Worm (Caenorhabditis elegans) whole organism, L1 larva: ENCODE results near the gene C14C6.2.

ENCODE experiments used
- C34B4.2 ChIP-seq: sonication (generic microtip); optimal IDR thresholded peaks from 2 replicates; lab custom pipeline; 2017; ENCODE audit warnings: mild to moderate bottlenecking, missing genetic modification characterization, missing compliant biosample characterization
- aha-1 ChIP-seq: fragments of 150-350 bp; optimal IDR thresholded peaks from 2 replicates; lab custom pipeline; 2014; ENCODE audit warnings: missing biosample characterization, missing genetic modification characterization
- aly-2 ChIP-seq: fragments of 150-350 bp; optimal IDR thresholded peaks from 2 replicates; lab custom pipeline; 2014; ENCODE audit warnings: missing biosample characterization, missing genetic modification characterization
- blmp-1 ChIP-seq: fragments of 150-350 bp; optimal IDR thresholded peaks from 2 replicates; lab custom pipeline; 2014; ENCODE audit warnings: missing biosample characterization, missing genetic modification characterization
- ceh-63 ChIP-seq: fragments of 200-800 bp; sonication (Bioruptor generic); optimal IDR thresholded peaks from 2 replicates; lab custom pipeline; 2018; ENCODE audit warnings: mild to moderate bottlenecking, missing genetic modification characterization, missing compliant biosample characterization
- dsc-1 ChIP-seq: sonication (generic microtip); optimal IDR thresholded peaks from 2 replicates; lab custom pipeline; 2016; ENCODE audit warnings: mild to moderate bottlenecking, missing genetic modification characterization, missing compliant biosample characterization
- efl-1 ChIP-seq, 4 experiments: fragments of 150-350 bp; optimal IDR thresholded peaks in 3 of 4; peaks in 1 of 4; 1 replicate in 1 of 4; 2 replicates in 3 of 4; lab custom pipeline; 2014; ENCODE audit warnings: missing biosample characterization in 2 of 4, missing genetic modification characterization in 2 of 4, missing genetic modification reagents in 2 of 4
- egl-13 ChIP-seq: sonication (generic microtip); optimal IDR thresholded peaks from 2 replicates; lab custom pipeline; 2016; ENCODE audit warnings: missing genotype, missing genetic modification reagents, missing genetic modification characterization, missing compliant biosample characterization
- fkh-10 ChIP-seq: sonication (generic microtip); optimal IDR thresholded peaks from 2 replicates; lab custom pipeline; 2017; ENCODE audit warnings: missing biosample characterization, missing genetic modification reagents, missing genetic modification characterization
- hlh-4 ChIP-seq: sonication (generic microtip); optimal IDR thresholded peaks from 2 replicates; lab custom pipeline; 2016; ENCODE audit warnings: mild to moderate bottlenecking, missing genetic modification characterization, missing compliant biosample characterization
- hpl-2 ChIP-seq: fragments of 150-350 bp; optimal IDR thresholded peaks from 2 replicates; lab custom pipeline; 2014; ENCODE audit warnings: missing biosample characterization, missing genetic modification reagents, missing genetic modification characterization
- isw-1 ChIP-seq: fragments of 200-800 bp; sonication (Bioruptor generic); IDR thresholded peaks from 2 replicates; pipeline ENCODE4 v1.3.6; 2022; ENCODE audit warnings: missing genetic modification characterization, missing compliant biosample characterization
- jun-1 ChIP-seq: fragments of 150-350 bp; optimal IDR thresholded peaks from 2 replicates; lab custom pipeline; 2014; ENCODE audit warnings: missing biosample characterization, missing genetic modification reagents, missing genetic modification characterization
- lin-13 ChIP-seq: fragments of 150-350 bp; optimal IDR thresholded peaks from 2 replicates; lab custom pipeline; 2014; ENCODE audit warnings: missing biosample characterization, missing genetic modification reagents, missing genetic modification characterization
- lin-15B ChIP-seq: fragments of 150-350 bp; sonication (generic microtip); optimal IDR thresholded peaks from 3 replicates; lab custom pipeline; 2014; ENCODE audit warnings: missing biosample characterization, missing genetic modification characterization
- lin-39 ChIP-seq: fragments of 150-350 bp; optimal IDR thresholded peaks from 2 replicates; lab custom pipeline; 2014; ENCODE audit warnings: missing biosample characterization, missing genetic modification reagents, missing genetic modification characterization
- lir-3 ChIP-seq: sonication (generic microtip); optimal IDR thresholded peaks from 2 replicates; lab custom pipeline; 2016; ENCODE audit warnings: mild to moderate bottlenecking, missing genetic modification characterization, moderate library complexity, missing compliant biosample characterization; ENCODE audit not compliant: poor library complexity
- lsy-2 ChIP-seq, 2 experiments: fragments of 150-350 bp; optimal IDR thresholded peaks; 2 replicates each; lab custom pipeline; 2014; ENCODE audit warnings: missing biosample characterization in 2 of 2, missing genetic modification characterization in 2 of 2
- mab-9 ChIP-seq: fragments of 200-800 bp; sonication (Bioruptor generic); IDR thresholded peaks from 2 replicates; pipeline ENCODE4 v1.3.6; 2022; ENCODE audit warnings: missing genetic modification reagents, missing genetic modification characterization, missing compliant biosample characterization
- mdl-1 ChIP-seq, 2 experiments: fragments of 150-350 bp; optimal IDR thresholded peaks; 2 replicates each; lab custom pipeline; 2014 to 2017; ENCODE audit warnings: missing biosample characterization in 2 of 2, missing genetic modification characterization in 2 of 2, inconsistent platforms in 1 of 2
- mef-2 ChIP-seq: fragments of 150-350 bp; optimal IDR thresholded peaks from 2 replicates; lab custom pipeline; 2014; ENCODE audit warnings: missing biosample characterization, missing genetic modification characterization
- mep-1 ChIP-seq: fragments of 150-350 bp; optimal IDR thresholded peaks from 2 replicates; lab custom pipeline; 2014; ENCODE audit warnings: missing biosample characterization, missing genetic modification characterization
- nhr-11 ChIP-seq: fragments of 150-350 bp; optimal IDR thresholded peaks from 2 replicates; lab custom pipeline; 2014; ENCODE audit warnings: missing biosample characterization, missing genetic modification characterization
- nhr-19 ChIP-seq: fragments of 200-800 bp; sonication (Bioruptor generic); conservative IDR thresholded peaks from 2 replicates; pipeline ENCODE4 v1.3.6; 2022; ENCODE audit warnings: missing genetic modification characterization, missing compliant biosample characterization
- nhr-20 ChIP-seq: sonication (generic microtip); optimal IDR thresholded peaks from 2 replicates; lab custom pipeline; 2016; ENCODE audit warnings: mild to moderate bottlenecking, missing genetic modification characterization, missing compliant biosample characterization
- nhr-71 ChIP-seq: sonication (generic microtip); optimal IDR thresholded peaks from 2 replicates; lab custom pipeline; 2016; ENCODE audit warnings: mild to moderate bottlenecking, missing genetic modification characterization, moderate library complexity, missing compliant biosample characterization
- nhr-77 ChIP-seq: fragments of 150-350 bp; optimal IDR thresholded peaks from 2 replicates; lab custom pipeline; 2014; ENCODE audit warnings: missing biosample characterization, missing genetic modification characterization
- nhr-84 ChIP-seq: sonication (generic microtip); optimal IDR thresholded peaks from 2 replicates; lab custom pipeline; 2017; ENCODE audit warnings: missing biosample characterization, missing genetic modification characterization
- nhr-85 ChIP-seq: sonication (generic microtip); peaks from one replicate; lab custom pipeline; 2016; ENCODE audit warnings: missing genetic modification characterization, inconsistent platforms, missing compliant biosample characterization
- pax-3 ChIP-seq: fragments of 200-800 bp; sonication (Bioruptor generic); optimal IDR thresholded peaks from 2 replicates; lab custom pipeline; 2018; ENCODE audit warnings: mild to moderate bottlenecking, missing genetic modification characterization, moderate library complexity, missing compliant biosample characterization
- rnt-1 ChIP-seq: sonication (generic microtip); optimal IDR thresholded peaks from 2 replicates; lab custom pipeline; 2016; ENCODE audit warnings: mild to moderate bottlenecking, missing genetic modification characterization, moderate library complexity, missing compliant biosample characterization
- sox-4 ChIP-seq: sonication (generic microtip); optimal IDR thresholded peaks from 2 replicates; lab custom pipeline; 2016; ENCODE audit warnings: missing genetic modification characterization, missing compliant biosample characterization
- sptf-1 ChIP-seq: fragments of 150-350 bp; optimal IDR thresholded peaks from 2 replicates; lab custom pipeline; 2014; ENCODE audit warnings: missing biosample characterization, missing genetic modification characterization
- sup-37 ChIP-seq: fragments of 200-800 bp; sonication (Bioruptor generic); optimal IDR thresholded peaks from 2 replicates; lab custom pipeline; 2018; ENCODE audit warnings: mild to moderate bottlenecking, missing genetic modification characterization, missing compliant biosample characterization
- swsn-7 ChIP-seq: sonication (generic microtip); optimal IDR thresholded peaks from 2 replicates; lab custom pipeline; 2016; ENCODE audit warnings: missing genetic modification characterization, missing compliant biosample characterization
- tbx-2 ChIP-seq: sonication (generic microtip); optimal IDR thresholded peaks from 2 replicates; lab custom pipeline; 2016; ENCODE audit warnings: missing genetic modification characterization, missing compliant biosample characterization
- tlp-1 ChIP-seq: fragments of 150-350 bp; optimal IDR thresholded peaks from 2 replicates; lab custom pipeline; 2014; ENCODE audit warnings: missing biosample characterization, missing genetic modification characterization
- unc-30 ChIP-seq: sonication (generic microtip); optimal IDR thresholded peaks from 2 replicates; lab custom pipeline; 2017; ENCODE audit warnings: missing biosample characterization, missing genetic modification characterization
- unc-98 ChIP-seq: fragments of 200-800 bp; sonication (Bioruptor generic); IDR thresholded peaks from 2 replicates; pipeline ENCODE4 v1.3.6; 2022; ENCODE audit warnings: missing genetic modification characterization, missing compliant biosample characterization
- ztf-11 ChIP-seq, 2 experiments: sonication (generic microtip); optimal IDR thresholded peaks; 2 replicates each; lab custom pipeline; 2016 to 2017; ENCODE audit warnings: missing genetic modification characterization in 2 of 2, missing biosample characterization in 1 of 2, missing compliant biosample characterization in 1 of 2

C14C6.2 gene

ce11 chrV:590182-590581, 27.2 kb downstream of the C14C6.2 start, which contains the start of gene ZK488.6:
Gene ZK488.6 (plus strand): TSS chrV:590482.
- TF ChIP-seq lir-3 (tag; lab: Kevin White, UChicago) (no peak), unc-98 (0 out of 2 replicates have a peak, but pooled peaks have one; percentile 22), lin-13 (GFP tag; lab: Kevin White, UChicago) (no peak), sox-4 (tag; lab: Kevin White, UChicago) (no peak)

- no peak for TF ChIP-seq sptf-1 (tag; lab: Kevin White, UChicago)
- TF ChIP-seq fkh-10 (GFP tag; lab: Kevin White, UChicago): no peak
These were observed 30.0 kb downstream of the C14C6.2 start, which contains the start of gene ZK488.5 for ce11 chrV:592959-593358. Gene ZK488.5 (plus strand): TSS chrV:593259.

ce11 chrV:596923-597322, 34.0 kb downstream of the C14C6.2 start:
- TF ChIP-seq isw-1 (GFP tag; lab: Robert Waterston, UW): no peak
- TF ChIP-seq blmp-1 (tag; lab: Kevin White, UChicago): peak; percentile 9
- peak; percentile 15 for TF ChIP-seq rnt-1 (tag; lab: Kevin White, UChicago)
- TF ChIP-seq hlh-4 (tag; lab: Kevin White, UChicago): no peak
- TF ChIP-seq aha-1: no peak
- TF ChIP-seq jun-1 (tag; lab: Kevin White, UChicago): no peak
- TF ChIP-seq lsy-2 (tag; optimal IDR thresholded peaks at IDR 0.05; lab: Kevin White, UChicago): no peak
- TF ChIP-seq, all 84 proteins: peak for 2

- no peak for TF ChIP-seq dsc-1 (tag; lab: Kevin White, UChicago)
- TF ChIP-seq nhr-85: peak; percentile 73
- no peak for TF ChIP-seq efl-1 (optimal IDR thresholded peaks at IDR 0.05; lab: Kevin White, UChicago)
- TF ChIP-seq efl-1 (GFP tag; optimal IDR thresholded peaks at IDR 0.05 in 1 of 2; lab: Kevin White, UChicago): peak in 1 of 2 experiments; percentile 45
- TF ChIP-seq, all 84 proteins: peak for 2
These were observed 34.9 kb downstream of the C14C6.2 start for ce11 chrV:597823-598222.

ce11 chrV:598626-599025, 35.7 kb downstream of the C14C6.2 start:
- TF ChIP-seq lin-13 (GFP tag; lab: Kevin White, UChicago): no peak
- no peak for TF ChIP-seq nhr-20 (tag; lab: Kevin White, UChicago)
- TF ChIP-seq swsn-7: no peak
- TF ChIP-seq mab-9 (GFP tag; lab: Robert Waterston, UW): no peak
- TF ChIP-seq pax-3 (tag; lab: Kevin White, UChicago): no peak
- TF ChIP-seq unc-30 (tag; lab: Kevin White, UChicago): no peak
- TF ChIP-seq mdl-1 (tag; optimal IDR thresholded peaks at IDR 0.05; lab: Kevin White, UChicago): no peak
- no peak for TF ChIP-seq nhr-77
- no peak for TF ChIP-seq hlh-4 (tag; lab: Kevin White, UChicago)
- TF ChIP-seq sup-37 (GFP tag; lab: Kevin White, UChicago): no peak
- TF ChIP-seq mep-1 (tag; lab: Kevin White, UChicago): no peak
- TF ChIP-seq C34B4.2 (tag; lab: Kevin White, UChicago): no peak
- no peak for TF ChIP-seq fkh-10 (GFP tag; lab: Kevin White, UChicago)

- TF ChIP-seq lin-39 (tag; lab: Kevin White, UChicago) (no peak), efl-1 (optimal IDR thresholded peaks at IDR 0.05; lab: Kevin White, UChicago) (no peak), efl-1 (GFP tag; optimal IDR thresholded peaks at IDR 0.05 in 1 of 2; lab: Kevin White, UChicago) (peak in 1 of 2 experiments; percentile 3)
These were observed 36.8 kb downstream of the C14C6.2 start for ce11 chrV:599783-600182.

- TF ChIP-seq nhr-71 (tag; lab: Kevin White, UChicago) (no peak), unc-30 (tag; lab: Kevin White, UChicago) (no peak), tbx-2 (tag; lab: Kevin White, UChicago) (no peak), mef-2 (tag; lab: Kevin White, UChicago) (no peak), sptf-1 (tag; lab: Kevin White, UChicago) (no peak), nhr-11 (no peak), tlp-1 (tag; lab: Kevin White, UChicago) (no peak), isw-1 (GFP tag; lab: Robert Waterston, UW) (no peak), hpl-2 (no peak), egl-13 (no peak), lin-13 (GFP tag; lab: Kevin White, UChicago) (no peak), aly-2 (no peak), ztf-11 (tag; optimal IDR thresholded peaks at IDR 0.05; lab: Kevin White, UChicago) (no peak), ceh-63 (GFP tag; lab: Kevin White, UChicago) (no peak), nhr-19 (no peak), jun-1 (tag; lab: Kevin White, UChicago) (no peak), nhr-84 (tag; lab: Kevin White, UChicago) (no peak), lin-15B (no peak)
- TF ChIP-seq, all 84 proteins: peak for 0
These were observed 37.3 kb downstream of the C14C6.2 start, which contains the start of gene nhr-251 for ce11 chrV:600231-600630. Gene nhr-251 (plus strand): TSS chrV:600531.
